Worm (Caenorhabditis elegans): ENCODE measurements around the gene D1046.16.
A peak's percentile ranks its signal among the peaks of the same experiment; 100 is the strongest.

- TF ChIP-seq him-1 (tag; optimal IDR thresholded peaks at IDR 0.05) (no peak), W03F9.2 (tag; optimal IDR thresholded peaks at IDR 0.05) (peak; percentile 4)
Measured at ce11 chrIV:8921956-8922355, at the start of gene D1046.16.

Measured in whole organism, L4/young adult.